Worm (Caenorhabditis elegans) whole organism, mixed stage, embryonic: ENCODE measurements around the gene T16A1.2.

Experiments used
- sem-2 ChIP-seq: fragments of 200-800 bp; sonication (Bioruptor generic); optimal IDR thresholded peaks from 2 replicates; lab custom pipeline; 2018; ENCODE audit warnings: mild to moderate bottlenecking, missing genetic modification characterization, missing compliant biosample characterization
- unc-120 ChIP-seq: sonication (generic microtip); optimal IDR thresholded peaks from 2 replicates; lab custom pipeline; 2017; ENCODE audit warnings: missing genetic modification characterization, missing compliant biosample characterization; ENCODE audit not compliant: poor library complexity, severe bottlenecking
- unc-62 ChIP-seq: fragments of 150-350 bp; optimal IDR thresholded peaks from 2 replicates; lab custom pipeline; 2014; ENCODE audit warnings: missing biosample characterization, missing genetic modification reagents, missing genetic modification characterization

- TF ChIP-seq unc-120 (tag; lab: Kevin White, UChicago) (no peak), sem-2 (no peak), unc-62 (GFP tag; lab: Kevin White, UChicago) (no peak)
These were observed 40.2 kb downstream of the T16A1.2 start, which contains the start of gene hpo-7 for ce11 chrII:2135604-2136003.
